Worm (Caenorhabditis elegans) whole organism, L1 larva: Measurements from ENCODE around the gene unc-4.

ENCODE experiments used
- C04F5.9 ChIP-seq: sonication (generic microtip); optimal IDR thresholded peaks from 2 replicates; lab custom pipeline; 2016; ENCODE audit warnings: missing genetic modification characterization, missing compliant biosample characterization
- C34B4.2 ChIP-seq: sonication (generic microtip); optimal IDR thresholded peaks from 2 replicates; lab custom pipeline; 2017; ENCODE audit warnings: mild to moderate bottlenecking, missing genetic modification characterization, missing compliant biosample characterization
- F16B12.6 ChIP-seq: fragments of 150-350 bp; optimal IDR thresholded peaks from 2 replicates; lab custom pipeline; 2014; ENCODE audit warnings: missing biosample characterization, missing genetic modification characterization
- aha-1 ChIP-seq: fragments of 150-350 bp; optimal IDR thresholded peaks from 2 replicates; lab custom pipeline; 2014; ENCODE audit warnings: missing biosample characterization, missing genetic modification characterization
- alr-1 ChIP-seq: fragments of 200-800 bp; sonication (Bioruptor generic); optimal IDR thresholded peaks from 2 replicates; lab custom pipeline; 2018; ENCODE audit warnings: borderline replicate concordance, mild to moderate bottlenecking, missing genetic modification characterization, missing compliant biosample characterization
- aly-2 ChIP-seq: fragments of 150-350 bp; optimal IDR thresholded peaks from 2 replicates; lab custom pipeline; 2014; ENCODE audit warnings: missing biosample characterization, missing genetic modification characterization
- ama-1 ChIP-seq: fragments of 150-350 bp; optimal IDR thresholded peaks from 2 replicates; lab custom pipeline; 2014
- blmp-1 ChIP-seq: fragments of 150-350 bp; optimal IDR thresholded peaks from 2 replicates; lab custom pipeline; 2014; ENCODE audit warnings: missing biosample characterization, missing genetic modification characterization
- ceh-82 ChIP-seq, 3 experiments: fragments of 150-350 bp in 1 of 3; sonication (generic microtip) in 2 of 3; optimal IDR thresholded peaks; 2 replicates each; lab custom pipeline; 2014 to 2017; ENCODE audit warnings: missing biosample characterization in 3 of 3, missing genetic modification characterization in 3 of 3
- ceh-88 ChIP-seq: fragments of 200-800 bp; sonication (Bioruptor generic); IDR thresholded peaks from 2 replicates; pipeline ENCODE4 v1.3.6; 2022; ENCODE audit warnings: missing genetic modification characterization, missing compliant biosample characterization
- ceh-90 ChIP-seq: sonication (generic microtip); optimal IDR thresholded peaks from 2 replicates; lab custom pipeline; 2016; ENCODE audit warnings: missing genetic modification characterization, missing compliant biosample characterization
- ces-1 ChIP-seq: fragments of 150-350 bp; optimal IDR thresholded peaks from 2 replicates; lab custom pipeline; 2014; ENCODE audit warnings: missing biosample characterization, missing genetic modification reagents, missing genetic modification characterization
- dsc-1 ChIP-seq: sonication (generic microtip); optimal IDR thresholded peaks from 2 replicates; lab custom pipeline; 2016; ENCODE audit warnings: mild to moderate bottlenecking, missing genetic modification characterization, missing compliant biosample characterization
- efl-1 ChIP-seq, 4 experiments: fragments of 150-350 bp; optimal IDR thresholded peaks in 3 of 4; peaks in 1 of 4; 1 replicate in 1 of 4; 2 replicates in 3 of 4; lab custom pipeline; 2014; ENCODE audit warnings: missing biosample characterization in 2 of 4, missing genetic modification characterization in 2 of 4, missing genetic modification reagents in 2 of 4
- efl-3 ChIP-seq: fragments of 200-800 bp; sonication (Bioruptor generic); optimal IDR thresholded peaks from 2 replicates; lab custom pipeline; 2018; ENCODE audit warnings: mild to moderate bottlenecking, missing genetic modification characterization, missing compliant biosample characterization
- egl-27 ChIP-seq, 2 experiments: fragments of 150-350 bp in 1 of 2; sonication (generic microtip); optimal IDR thresholded peaks; 3 replicates each; lab custom pipeline; 2017 to 2018; ENCODE audit warnings: missing biosample characterization in 2 of 2, missing genetic modification characterization in 2 of 2, missing genetic modification reagents in 2 of 2
- elt-2 ChIP-seq: sonication (generic microtip); optimal IDR thresholded peaks from 2 replicates; lab custom pipeline; 2016; ENCODE audit warnings: missing genetic modification characterization, mild to moderate bottlenecking, inconsistent platforms, missing compliant biosample characterization, missing genetic modification reagents
- ets-5 ChIP-seq: fragments of 200-800 bp; sonication (Bioruptor generic); IDR thresholded peaks from 2 replicates; pipeline ENCODE4 v1.3.6; 2022; ENCODE audit warnings: missing genetic modification characterization, missing compliant biosample characterization
- fkh-10 ChIP-seq: sonication (generic microtip); optimal IDR thresholded peaks from 2 replicates; lab custom pipeline; 2017; ENCODE audit warnings: missing biosample characterization, missing genetic modification reagents, missing genetic modification characterization
- fkh-4 ChIP-seq: sonication (generic microtip); optimal IDR thresholded peaks from 2 replicates; lab custom pipeline; 2016; ENCODE audit warnings: missing compliant biosample characterization, missing genetic modification characterization, borderline replicate concordance
- fos-1 ChIP-seq: fragments of 150-350 bp; optimal IDR thresholded peaks from 2 replicates; lab custom pipeline; 2014; ENCODE audit warnings: missing biosample characterization, missing genetic modification characterization
- hlh-17 ChIP-seq: fragments of 200-800 bp; sonication (Bioruptor generic); optimal IDR thresholded peaks from 2 replicates; lab custom pipeline; 2018; ENCODE audit warnings: missing genetic modification characterization, mild to moderate bottlenecking, missing compliant biosample characterization, moderate library complexity, borderline replicate concordance
- hlh-4 ChIP-seq: sonication (generic microtip); optimal IDR thresholded peaks from 2 replicates; lab custom pipeline; 2016; ENCODE audit warnings: mild to moderate bottlenecking, missing genetic modification characterization, missing compliant biosample characterization
- hpl-2 ChIP-seq: fragments of 150-350 bp; optimal IDR thresholded peaks from 2 replicates; lab custom pipeline; 2014; ENCODE audit warnings: missing biosample characterization, missing genetic modification reagents, missing genetic modification characterization
- irx-1 ChIP-seq: sonication (generic microtip); optimal IDR thresholded peaks from 2 replicates; lab custom pipeline; 2016; ENCODE audit warnings: missing genetic modification characterization, missing compliant biosample characterization
- jun-1 ChIP-seq: fragments of 150-350 bp; optimal IDR thresholded peaks from 2 replicates; lab custom pipeline; 2014; ENCODE audit warnings: missing biosample characterization, missing genetic modification reagents, missing genetic modification characterization
- lin-13 ChIP-seq: fragments of 150-350 bp; optimal IDR thresholded peaks from 2 replicates; lab custom pipeline; 2014; ENCODE audit warnings: missing biosample characterization, missing genetic modification reagents, missing genetic modification characterization
- lin-14 ChIP-seq: fragments of 200-800 bp; sonication (Bioruptor generic); optimal IDR thresholded peaks from 2 replicates; lab custom pipeline; 2018; ENCODE audit warnings: mild to moderate bottlenecking, missing genetic modification characterization, moderate library complexity, missing compliant biosample characterization
- lin-15B ChIP-seq: fragments of 150-350 bp; sonication (generic microtip); optimal IDR thresholded peaks from 3 replicates; lab custom pipeline; 2014; ENCODE audit warnings: missing biosample characterization, missing genetic modification characterization
- lin-35 ChIP-seq, 2 experiments: fragments of 150-350 bp; optimal IDR thresholded peaks; 2 replicates each; lab custom pipeline; 2014; ENCODE audit warnings: missing biosample characterization in 2 of 2, missing genetic modification characterization in 2 of 2, missing genetic modification reagents in 2 of 2
- lsy-2 ChIP-seq, 2 experiments: fragments of 150-350 bp; optimal IDR thresholded peaks; 2 replicates each; lab custom pipeline; 2014; ENCODE audit warnings: missing biosample characterization in 2 of 2, missing genetic modification characterization in 2 of 2
- mef-2 ChIP-seq: fragments of 150-350 bp; optimal IDR thresholded peaks from 2 replicates; lab custom pipeline; 2014; ENCODE audit warnings: missing biosample characterization, missing genetic modification characterization
- nhr-12 ChIP-seq: sonication (generic microtip); optimal IDR thresholded peaks from 2 replicates; lab custom pipeline; 2017; ENCODE audit warnings: missing biosample characterization, missing genetic modification characterization
- nhr-20 ChIP-seq: sonication (generic microtip); optimal IDR thresholded peaks from 2 replicates; lab custom pipeline; 2016; ENCODE audit warnings: mild to moderate bottlenecking, missing genetic modification characterization, missing compliant biosample characterization
- nhr-47 ChIP-seq: sonication (generic microtip); optimal IDR thresholded peaks from 2 replicates; lab custom pipeline; 2016; ENCODE audit warnings: mild to moderate bottlenecking, missing genetic modification characterization, moderate library complexity, missing compliant biosample characterization
- nhr-85 ChIP-seq: sonication (generic microtip); peaks from one replicate; lab custom pipeline; 2016; ENCODE audit warnings: missing genetic modification characterization, inconsistent platforms, missing compliant biosample characterization
- pag-3 ChIP-seq: sonication (generic microtip); optimal IDR thresholded peaks from 2 replicates; lab custom pipeline; 2017; ENCODE audit warnings: missing genetic modification characterization, mild to moderate bottlenecking, missing compliant biosample characterization, antibody characterized with exemption, borderline replicate concordance; ENCODE audit not compliant: insufficient read depth
- pqm-1 ChIP-seq: sonication (generic microtip); optimal IDR thresholded peaks from 3 replicates; lab custom pipeline; 2017; ENCODE audit warnings: missing biosample characterization, missing genetic modification characterization
- rnt-1 ChIP-seq: sonication (generic microtip); optimal IDR thresholded peaks from 2 replicates; lab custom pipeline; 2016; ENCODE audit warnings: mild to moderate bottlenecking, missing genetic modification characterization, moderate library complexity, missing compliant biosample characterization
- skn-1 ChIP-seq: fragments of 150-350 bp; optimal IDR thresholded peaks from 2 replicates; lab custom pipeline; 2014; ENCODE audit warnings: missing biosample characterization, missing genetic modification characterization
- snpc-4 ChIP-seq: fragments of 150-350 bp; optimal IDR thresholded peaks from 2 replicates; lab custom pipeline; 2014; ENCODE audit warnings: missing biosample characterization, missing genetic modification characterization
- snu-23 ChIP-seq: sonication (generic microtip); optimal IDR thresholded peaks from 2 replicates; lab custom pipeline; 2016; ENCODE audit warnings: missing genetic modification characterization, missing compliant biosample characterization
- sox-4 ChIP-seq: sonication (generic microtip); optimal IDR thresholded peaks from 2 replicates; lab custom pipeline; 2016; ENCODE audit warnings: missing genetic modification characterization, missing compliant biosample characterization
- sup-37 ChIP-seq: fragments of 200-800 bp; sonication (Bioruptor generic); optimal IDR thresholded peaks from 2 replicates; lab custom pipeline; 2018; ENCODE audit warnings: mild to moderate bottlenecking, missing genetic modification characterization, missing compliant biosample characterization
- tbx-2 ChIP-seq: sonication (generic microtip); optimal IDR thresholded peaks from 2 replicates; lab custom pipeline; 2016; ENCODE audit warnings: missing genetic modification characterization, missing compliant biosample characterization
- unc-130 ChIP-seq: fragments of 150-350 bp; optimal IDR thresholded peaks from 2 replicates; lab custom pipeline; 2017; ENCODE audit warnings: missing biosample characterization, missing genetic modification characterization, inconsistent platforms
- unc-30 ChIP-seq: sonication (generic microtip); optimal IDR thresholded peaks from 2 replicates; lab custom pipeline; 2017; ENCODE audit warnings: missing biosample characterization, missing genetic modification characterization
- unc-62 ChIP-seq: fragments of 150-350 bp; optimal IDR thresholded peaks from 2 replicates; lab custom pipeline; 2014; ENCODE audit warnings: missing biosample characterization, missing genetic modification reagents, missing genetic modification characterization
- unc-86 ChIP-seq: sonication (generic microtip); optimal IDR thresholded peaks from 2 replicates; lab custom pipeline; 2016; ENCODE audit warnings: missing genetic modification characterization, missing compliant biosample characterization
- xbp-1 ChIP-seq: sonication (generic microtip); optimal IDR thresholded peaks from 2 replicates; lab custom pipeline; 2016; ENCODE audit warnings: missing genetic modification characterization, missing compliant biosample characterization
- zag-1 ChIP-seq: fragments of 150-350 bp; optimal IDR thresholded peaks from 2 replicates; lab custom pipeline; 2014; ENCODE audit warnings: missing biosample characterization, missing genetic modification characterization
- zip-4 ChIP-seq: fragments of 200-800 bp; sonication (Bioruptor generic); optimal IDR thresholded peaks from 2 replicates; lab custom pipeline; 2018; ENCODE audit warnings: mild to moderate bottlenecking, missing genetic modification characterization, moderate library complexity, missing compliant biosample characterization
- ztf-11 ChIP-seq, 2 experiments: sonication (generic microtip); optimal IDR thresholded peaks; 2 replicates each; lab custom pipeline; 2016 to 2017; ENCODE audit warnings: missing genetic modification characterization in 2 of 2, missing biosample characterization in 1 of 2, missing compliant biosample characterization in 1 of 2

Gene unc-4

ce11 chrII:9940430-9940829 lies 40.3 kb upstream of the unc-4 start, which contains the start of gene ufd-3 (continued):
- TF ChIP-seq C04F5.9 (tag; lab: Kevin White, UChicago), result peak; percentile 85
- no peak for TF ChIP-seq pqm-1
- peak; percentile 83 to 92 (median 88) for TF ChIP-seq ceh-82 (tag; optimal IDR thresholded peaks at IDR 0.05; lab: Kevin White, UChicago)
- TF ChIP-seq zip-4 (GFP tag; lab: Kevin White, UChicago), result peak; percentile 45
- TF ChIP-seq unc-86 (tag; lab: Kevin White, UChicago), result peak; percentile 85
- peak; percentile 92 for TF ChIP-seq snu-23 (GFP tag; lab: Kevin White, UChicago)
- TF ChIP-seq zag-1 (tag; lab: Kevin White, UChicago), result peak; percentile 15
- TF ChIP-seq pag-3, result no peak
- no peak for TF ChIP-seq aha-1 (tag; lab: Kevin White, UChicago)
- peak; percentile 37 for TF ChIP-seq aly-2
- peak; percentile 98 to 99 for TF ChIP-seq efl-1 (optimal IDR thresholded peaks at IDR 0.05; lab: Kevin White, UChicago)
- peak; percentile 98 to 100 for TF ChIP-seq efl-1 (GFP tag; optimal IDR thresholded peaks at IDR 0.05 in 1 of 2; lab: Kevin White, UChicago)
- no peak for TF ChIP-seq ets-5 (GFP tag; lab: Robert Waterston, UW)
- TF ChIP-seq lin-35 (GFP tag; optimal IDR thresholded peaks at IDR 0.05; lab: Kevin White, UChicago), result peak; percentile 99
- TF ChIP-seq ceh-88, result peak; percentile 76
- TF ChIP-seq unc-62 (GFP tag; lab: Kevin White, UChicago), result no peak
- peak; percentile 82 for TF ChIP-seq blmp-1 (tag; lab: Kevin White, UChicago)
- TF ChIP-seq jun-1 (tag; lab: Kevin White, UChicago), result peak; percentile 68
- peak; percentile 50 for TF ChIP-seq fkh-10
- peak; percentile 92 for TF ChIP-seq sox-4 (tag; lab: Kevin White, UChicago)
- TF ChIP-seq tbx-2 (tag; lab: Kevin White, UChicago), result peak; percentile 93
- peak; percentile 92 for TF ChIP-seq ceh-90 (tag; lab: Kevin White, UChicago)
- peak; percentile 90 to 93 for TF ChIP-seq lsy-2 (tag; optimal IDR thresholded peaks at IDR 0.05; lab: Kevin White, UChicago)
- TF ChIP-seq efl-3 (GFP tag; lab: Kevin White, UChicago), result no peak
- peak in 1 of 2 experiments; percentile 94 for TF ChIP-seq ztf-11 (tag; optimal IDR thresholded peaks at IDR 0.05; lab: Kevin White, UChicago)
- peak; percentile 12 for TF ChIP-seq hpl-2 (GFP tag; lab: Kevin White, UChicago)
- peak; percentile 95 for TF ChIP-seq irx-1 (tag; lab: Kevin White, UChicago)
- peak; percentile 93 for TF ChIP-seq lin-15B
- peak; percentile 90 for TF ChIP-seq dsc-1 (tag; lab: Kevin White, UChicago)
- peak; percentile 92 for TF ChIP-seq xbp-1 (tag; lab: Kevin White, UChicago)
- no peak for TF ChIP-seq mef-2 (tag; lab: Kevin White, UChicago)
- no peak for TF ChIP-seq egl-27 (tag; optimal IDR thresholded peaks at IDR 0.05; lab: Kevin White, UChicago)
- TF ChIP-seq unc-30 (tag; lab: Kevin White, UChicago), result no peak
- no peak for TF ChIP-seq ces-1 (GFP tag; lab: Kevin White, UChicago)
- peak; percentile 28 for TF ChIP-seq nhr-12 (tag; lab: Kevin White, UChicago)
- TF ChIP-seq lin-14 (GFP tag; lab: Kevin White, UChicago), result peak; percentile 91
- TF ChIP-seq fos-1 (tag; lab: Kevin White, UChicago), result peak; percentile 73
- TF ChIP-seq snpc-4, result peak; percentile 78
- peak; percentile 83 for TF ChIP-seq lin-13
- TF ChIP-seq hlh-17, result no peak
- peak; percentile 93 for TF ChIP-seq nhr-47 (tag; lab: Kevin White, UChicago)
- TF ChIP-seq rnt-1, result peak; percentile 99
- TF ChIP-seq nhr-85 (tag; lab: Kevin White, UChicago), result peak; percentile 95
- peak; percentile 93 for TF ChIP-seq unc-130 (tag; lab: Kevin White, UChicago)
- TF ChIP-seq ama-1 (lab: Kevin White, UChicago), result peak; percentile 15
- peak; percentile 59 for TF ChIP-seq F16B12.6 (tag; lab: Kevin White, UChicago)
- TF ChIP-seq fkh-4 (tag; lab: Kevin White, UChicago), result peak; percentile 90
- TF ChIP-seq alr-1 (tag; lab: Kevin White, UChicago), result no peak
- TF ChIP-seq elt-2 (tag; lab: Kevin White, UChicago), result peak; percentile 55
- no peak for TF ChIP-seq C34B4.2 (tag; lab: Kevin White, UChicago)
- TF ChIP-seq nhr-20 (tag; lab: Kevin White, UChicago), result peak; percentile 93
- peak; percentile 59 for TF ChIP-seq sup-37 (GFP tag; lab: Kevin White, UChicago)
- TF ChIP-seq hlh-4 (tag; lab: Kevin White, UChicago), result peak; percentile 63
- TF ChIP-seq skn-1 (tag; lab: Kevin White, UChicago), result peak; percentile 99
